Fruit fly (Drosophila melanogaster) whole organism, embryonic: ENCODE measurements around the gene CG8543.

ENCODE experiments used
- Awh ChIP-seq: fragments of 200-800 bp; sonication (Bioruptor generic); IDR thresholded peaks from 2 replicates; pipeline ENCODE4, ENCODE4 v1.3.6; 2022; ENCODE audit warnings: missing biosample characterization, missing genetic modification characterization
- BtbVII ChIP-seq: fragments of 200-800 bp; sonication (Bioruptor generic); optimal IDR thresholded peaks from 3 replicates; lab custom pipeline; 2017; ENCODE audit warnings: missing biosample characterization, mild to moderate bottlenecking, missing genetic modification characterization
- CG10431 ChIP-seq: fragments of 200-800 bp; sonication (Bioruptor generic); optimal IDR thresholded peaks from 3 replicates; lab custom pipeline; 2018; ENCODE audit warnings: missing biosample characterization, mild to moderate bottlenecking, missing genetic modification characterization
- CG11085 ChIP-seq: fragments of 200-800 bp; sonication (Bioruptor generic); IDR thresholded peaks from 2 replicates; pipeline ENCODE4 v1.3.6; 2022; ENCODE audit warnings: missing biosample characterization, missing genetic modification characterization
- CG11093 ChIP-seq: fragments of 200-800 bp; sonication (Bioruptor generic); IDR thresholded peaks from 3 replicates; pipeline ENCODE4 v1.3.6; 2022; ENCODE audit warnings: missing biosample characterization, missing genetic modification characterization
- CG11247 ChIP-seq: fragments of 200-800 bp; sonication (Bioruptor generic); IDR thresholded peaks from 2 replicates; pipeline ENCODE4 v1.3.6; 2022; ENCODE audit warnings: missing biosample characterization, missing genetic modification characterization
- CG11504 ChIP-seq: fragments of 200-800 bp; sonication (Bioruptor generic); optimal IDR thresholded peaks from 3 replicates; lab custom pipeline; 2019; ENCODE audit warnings: missing biosample characterization, mild to moderate bottlenecking, missing genetic modification characterization, moderate library complexity
- CG14965 ChIP-seq: fragments of 200-800 bp; sonication (Bioruptor generic); optimal IDR thresholded peaks from 2 replicates; lab custom pipeline; 2016; ENCODE audit warnings: missing biosample characterization, missing genetic modification characterization, borderline replicate concordance
- CG1647 ChIP-seq: fragments of 200-800 bp; sonication (Bioruptor generic); optimal IDR thresholded peaks from 3 replicates; lab custom pipeline; 2016; ENCODE audit warnings: missing biosample characterization, missing genetic modification characterization
- CG17568 ChIP-seq: fragments of 200-800 bp; sonication (Bioruptor generic); optimal IDR thresholded peaks from 2 replicates; lab custom pipeline; 2018; ENCODE audit warnings: missing biosample characterization, mild to moderate bottlenecking, missing genetic modification characterization, moderate library complexity
- CG17802 ChIP-seq: fragments of 200-800 bp; sonication (Bioruptor generic); optimal IDR thresholded peaks from 2 replicates; lab custom pipeline; 2018; ENCODE audit warnings: missing biosample characterization, mild to moderate bottlenecking, missing genetic modification characterization, moderate library complexity
- CG18262 ChIP-seq: fragments of 200-800 bp; optimal IDR thresholded peaks from 3 replicates; lab custom pipeline; 2019; ENCODE audit warnings: missing biosample characterization, mild to moderate bottlenecking, missing genetic modification characterization, moderate library complexity
- CG33213 ChIP-seq: fragments of 200-800 bp; sonication (Bioruptor generic); optimal IDR thresholded peaks from 3 replicates; lab custom pipeline; 2016; ENCODE audit warnings: missing biosample characterization, missing genetic modification characterization
- CG33557 ChIP-seq: fragments of 200-800 bp; sonication (Bioruptor generic); optimal IDR thresholded peaks from 2 replicates; lab custom pipeline; 2019; ENCODE audit warnings: missing biosample characterization, mild to moderate bottlenecking, missing genetic modification characterization, moderate library complexity
- CG3847 ChIP-seq: fragments of 200-800 bp; sonication (Bioruptor generic); IDR thresholded peaks from 2 replicates; pipeline ENCODE4 v1.3.6; 2022; ENCODE audit warnings: missing biosample characterization, missing genetic modification characterization
- CG6654 ChIP-seq: fragments of 200-800 bp; sonication (Bioruptor generic); optimal IDR thresholded peaks from 2 replicates; lab custom pipeline; 2017; ENCODE audit warnings: missing biosample characterization, mild to moderate bottlenecking, missing genetic modification characterization
- CG7928 ChIP-seq: fragments of 200-800 bp; sonication (Bioruptor generic); optimal IDR thresholded peaks from 2 replicates; lab custom pipeline; 2017; ENCODE audit warnings: missing biosample characterization, mild to moderate bottlenecking, missing genetic modification characterization
- D19A ChIP-seq: fragments of 200-800 bp; optimal IDR thresholded peaks from 3 replicates; lab custom pipeline; 2019; ENCODE audit warnings: missing biosample characterization, mild to moderate bottlenecking, missing genetic modification characterization, moderate library complexity
- Dbx ChIP-seq: fragments of 200-800 bp; sonication (Bioruptor generic); IDR thresholded peaks from 3 replicates; pipeline ENCODE4 v1.3.6; 2022; ENCODE audit warnings: missing biosample characterization, missing genetic modification characterization
- GATAe ChIP-seq: fragments of 200-800 bp; sonication (Bioruptor generic); conservative IDR thresholded peaks from 2 replicates; pipeline ENCODE4 v1.3.6; 2022; ENCODE audit warnings: missing biosample characterization, missing genetic modification characterization
- HLH54F ChIP-seq: fragments of 200-800 bp; sonication (Bioruptor generic); optimal IDR thresholded peaks from 3 replicates; lab custom pipeline; 2016; ENCODE audit warnings: missing biosample characterization, missing genetic modification characterization
- MESR4 ChIP-seq: fragments of 200-800 bp; sonication (Bioruptor generic); optimal IDR thresholded peaks from 2 replicates; lab custom pipeline; 2018; ENCODE audit warnings: missing biosample characterization, mild to moderate bottlenecking, missing genetic modification characterization, moderate library complexity
- Mad ChIP-seq: fragments of 200-800 bp; sonication (Bioruptor generic); optimal IDR thresholded peaks from 2 replicates; lab custom pipeline; 2016; ENCODE audit warnings: missing biosample characterization, missing genetic modification characterization
- Meics ChIP-seq: fragments of 200-800 bp; sonication (Bioruptor generic); optimal IDR thresholded peaks from 2 replicates; lab custom pipeline; 2017; ENCODE audit warnings: missing biosample characterization, mild to moderate bottlenecking, missing genetic modification characterization
- Nf-YA ChIP-seq: fragments of 200-800 bp; sonication (Bioruptor generic); IDR thresholded peaks from 2 replicates; pipeline ENCODE4 v1.3.6; 2022; ENCODE audit warnings: missing biosample characterization, missing genetic modification characterization
- Scr ChIP-seq: fragments of 200-800 bp; sonication (Bioruptor generic); IDR thresholded peaks from 2 replicates; pipeline ENCODE4 v1.3.6; 2022; ENCODE audit warnings: missing biosample characterization, missing genetic modification characterization; ENCODE audit not compliant: partially characterized antibody
- Sox100B ChIP-seq: fragments of 200-800 bp; sonication (Bioruptor generic); optimal IDR thresholded peaks from 3 replicates; lab custom pipeline; 2018; ENCODE audit warnings: missing biosample characterization, mild to moderate bottlenecking, missing genetic modification characterization
- Stat92E ChIP-seq, 3 experiments: fragments of >200 bp in 2 of 3; fragments of 200-800 bp in 1 of 3; sonication (Bioruptor generic) in 1 of 3; optimal IDR thresholded peaks; 2 replicates each; lab custom pipeline; 2017 to 2019; ENCODE audit warnings: missing biosample characterization in 3 of 3, missing genetic modification characterization in 3 of 3, mild to moderate bottlenecking in 1 of 3, moderate library complexity in 1 of 3
- abd-A ChIP-seq: fragments of 200-800 bp; sonication (Bioruptor generic); optimal IDR thresholded peaks from 3 replicates; lab custom pipeline; 2019; ENCODE audit warnings: missing biosample characterization, mild to moderate bottlenecking, missing genetic modification characterization, moderate library complexity
- ap ChIP-seq: fragments of 200-800 bp; sonication (Bioruptor generic); IDR thresholded peaks from 2 replicates; pipeline ENCODE4 v1.3.6; 2022; ENCODE audit warnings: missing biosample characterization, missing genetic modification characterization
- ase ChIP-seq: fragments of 200-800 bp; sonication (Bioruptor generic); IDR thresholded peaks from 3 replicates; pipeline ENCODE4 v1.3.6; 2022; ENCODE audit warnings: missing biosample characterization, missing genetic modification characterization
- crp ChIP-seq, 2 experiments: fragments of 200-800 bp; sonication (Bioruptor generic); optimal IDR thresholded peaks; 2 replicates in 1 of 2; 3 replicates in 1 of 2; lab custom pipeline; 2017; ENCODE audit warnings: missing biosample characterization in 2 of 2, missing genetic modification characterization in 2 of 2, mild to moderate bottlenecking in 1 of 2, moderate library complexity in 1 of 2
- esg ChIP-seq: fragments of 200-800 bp; sonication (Bioruptor generic); conservative IDR thresholded peaks from 2 replicates; pipeline ENCODE4 v1.3.6; 2022; ENCODE audit warnings: missing biosample characterization, missing genetic modification characterization
- fd64A ChIP-seq: fragments of 200-800 bp; sonication (Bioruptor generic); optimal IDR thresholded peaks from 3 replicates; lab custom pipeline; 2018; ENCODE audit warnings: missing biosample characterization, mild to moderate bottlenecking, missing genetic modification characterization
- fru ChIP-seq: fragments of >200 bp; optimal IDR thresholded peaks from 2 replicates; lab custom pipeline; 2017
- gcm2 ChIP-seq: fragments of 200-800 bp; sonication (Bioruptor generic); optimal IDR thresholded peaks from 2 replicates; lab custom pipeline; 2016; ENCODE audit warnings: missing biosample characterization, missing genetic modification characterization
- ind ChIP-seq: fragments of 200-800 bp; sonication (Bioruptor generic); optimal IDR thresholded peaks from 3 replicates; lab custom pipeline; 2016; ENCODE audit warnings: missing biosample characterization, missing genetic modification characterization
- jigr1 ChIP-seq: fragments of 200-800 bp; sonication (Bioruptor generic); IDR thresholded peaks from 3 replicates; pipeline ENCODE4 v1.3.6; 2022; ENCODE audit warnings: missing biosample characterization, missing genetic modification characterization
- jing ChIP-seq: fragments of 200-800 bp; sonication (Bioruptor generic); optimal IDR thresholded peaks from 2 replicates; lab custom pipeline; 2018; ENCODE audit warnings: missing biosample characterization, mild to moderate bottlenecking, missing genetic modification characterization
- ken ChIP-seq: fragments of 200-800 bp; sonication (Bioruptor generic); IDR thresholded peaks from 3 replicates; pipeline ENCODE4 v1.3.6; 2022; ENCODE audit warnings: missing biosample characterization, missing genetic modification characterization
- nmo ChIP-seq: fragments of 200-800 bp; sonication (Bioruptor generic); optimal IDR thresholded peaks from 2 replicates; lab custom pipeline; 2018; ENCODE audit warnings: missing biosample characterization, mild to moderate bottlenecking, missing genetic modification characterization, moderate library complexity
- pnt ChIP-seq: fragments of 200-800 bp; sonication (Bioruptor generic); optimal IDR thresholded peaks from 3 replicates; lab custom pipeline; 2016; ENCODE audit warnings: missing biosample characterization, missing genetic modification characterization
- pum ChIP-seq: fragments of 200-800 bp; sonication (Bioruptor generic); optimal IDR thresholded peaks from 2 replicates; lab custom pipeline; 2016; ENCODE audit warnings: missing biosample characterization, missing genetic modification characterization
- sens-2 ChIP-seq: fragments of 200-800 bp; sonication (Bioruptor generic); IDR thresholded peaks from 2 replicates; pipeline ENCODE4 v1.3.6; 2022; ENCODE audit warnings: missing biosample characterization, missing genetic modification characterization
- slou ChIP-seq: fragments of 200-800 bp; sonication (Bioruptor generic); optimal IDR thresholded peaks from 3 replicates; lab custom pipeline; 2016; ENCODE audit warnings: missing biosample characterization, missing genetic modification characterization
- trh ChIP-seq: fragments of 200-800 bp; sonication (Bioruptor generic); optimal IDR thresholded peaks from 2 replicates; lab custom pipeline; 2016; ENCODE audit warnings: missing biosample characterization, missing genetic modification characterization
- ttk ChIP-seq: fragments of 200-800 bp; sonication (Bioruptor generic); IDR thresholded peaks from 2 replicates; pipeline ENCODE4 v2.1.2; 2022; ENCODE audit warnings: missing biosample characterization, missing genetic modification characterization
- vnd ChIP-seq: fragments of 200-800 bp; sonication (Bioruptor generic); IDR thresholded peaks from 3 replicates; pipeline ENCODE4 v1.3.6; 2022; ENCODE audit warnings: missing biosample characterization, missing genetic modification characterization; ENCODE audit not compliant: partially characterized antibody
- wor ChIP-seq: fragments of 200-800 bp; sonication (Bioruptor generic); IDR thresholded peaks from 2 replicates; pipeline ENCODE4 v1.3.6; 2022; ENCODE audit warnings: missing biosample characterization, missing genetic modification characterization

Gene CG8543

dm6 chr3L:7510414-7511384 lies 40.6 kb upstream of the CG8543 start, which contains the start of gene CG7546 (continued):
- TF ChIP-seq crp (GFP tag; optimal IDR thresholded peaks at IDR 0.05; lab: Kevin White, UChicago) (no peak), CG11247 (no peak), CG17802 (tag; lab: Kevin White, UChicago) (no peak), ase (GFP tag; lab: Robert Waterston, UW) (no peak), CG14965 (GFP tag; lab: Kevin White, UChicago) (no peak), pnt (GFP tag; lab: Kevin White, UChicago) (no peak), CG7928 (GFP tag; lab: Kevin White, UChicago) (no peak), MESR4 (peak; percentile 97), CG11093 (GFP tag; lab: Robert Waterston, UW) (no peak), CG3847 (GFP tag; lab: Robert Waterston, UW) (peak; percentile 73), Sox100B (GFP tag; lab: Kevin White, UChicago) (no peak), trh (GFP tag; lab: Kevin White, UChicago) (no peak), ind (GFP tag; lab: Kevin White, UChicago) (peak; percentile 56), CG33557 (GFP tag; lab: Kevin White, UChicago) (peak; percentile 19), CG18262 (tag; lab: Kevin White, UChicago) (peak; percentile 39), sens-2 (GFP tag; lab: Robert Waterston, UW) (no peak), HLH54F (GFP tag; lab: Kevin White, UChicago) (peak; percentile 27), CG17568 (GFP tag; lab: Kevin White, UChicago) (no peak), CG11504 (tag; lab: Kevin White, UChicago) (peak; percentile 59), fd64A (GFP tag; lab: Kevin White, UChicago) (no peak), pum (GFP tag; lab: Kevin White, UChicago) (no peak), CG1647 (GFP tag; lab: Kevin White, UChicago) (no peak), Mad (GFP tag; lab: Kevin White, UChicago) (no peak), BtbVII (GFP tag; lab: Kevin White, UChicago) (no peak), Dbx (GFP tag; lab: Robert Waterston, UW) (0 out of 3 replicates have a peak, but pooled peaks have one; percentile 18), ken (GFP tag; lab: Robert Waterston, UW) (0 out of 3 replicates have a peak, but pooled peaks have one; percentile 15), nmo (GFP tag; lab: Kevin White, UChicago) (peak; percentile 56), jigr1 (GFP tag; lab: Robert Waterston, UW) (no peak), CG33213 (GFP tag; lab: Kevin White, UChicago) (no peak), gcm2 (GFP tag; lab: Kevin White, UChicago) (no peak), GATAe (GFP tag; lab: Robert Waterston, UW) (no peak), Awh (GFP tag; lab: Robert Waterston, UW) (no peak), fru (lab: Kevin White, UChicago) (no peak), wor (GFP tag; lab: Robert Waterston, UW) (no peak), ttk (GFP tag; lab: Robert Waterston, UW) (no peak), Scr (GFP tag; lab: Robert Waterston, UW) (no peak), slou (GFP tag; lab: Kevin White, UChicago) (no peak), CG11085 (GFP tag; lab: Robert Waterston, UW) (no peak), CG10431 (GFP tag; lab: Kevin White, UChicago) (no peak), esg (peak; percentile 37; the same call in 1 of the 2 replicates), Meics (GFP tag; lab: Kevin White, UChicago) (peak; percentile 49), jing (GFP tag; lab: Kevin White, UChicago) (no peak), Stat92E (GFP tag; optimal IDR thresholded peaks at IDR 0.05; lab: Kevin White, UChicago) (no peak), vnd (GFP tag; lab: Robert Waterston, UW) (no peak), D19A (tag; lab: Kevin White, UChicago) (no peak), ap (0 out of 2 replicates have a peak, but pooled peaks have one; percentile 13), Nf-YA (no peak), CG6654 (no peak), abd-A (tag; lab: Kevin White, UChicago) (no peak)
